Fruit fly (Drosophila melanogaster) whole organism, embryonic: ENCODE measurements around the gene Spn28Dc.

Source experiments
- BEAF-32 ChIP-seq: fragments of 200-800 bp; sonication (Bioruptor generic); optimal IDR thresholded peaks from 3 replicates; lab custom pipeline; 2017; ENCODE audit warnings: missing biosample characterization, missing genetic modification characterization, mild to moderate bottlenecking, moderate library complexity, missing genetic modification reagents
- Bgb ChIP-seq: fragments of 200-800 bp; sonication (Bioruptor generic); IDR thresholded peaks from 2 replicates; pipeline ENCODE4 v1.3.6; 2022; ENCODE audit warnings: missing biosample characterization, missing genetic modification characterization; ENCODE audit not compliant: partially characterized antibody
- CG10147 ChIP-seq: fragments of 200-800 bp; sonication (Bioruptor generic); optimal IDR thresholded peaks from 2 replicates; lab custom pipeline; 2019; ENCODE audit warnings: missing biosample characterization, mild to moderate bottlenecking, missing genetic modification characterization, moderate library complexity
- CG1024 ChIP-seq: fragments of 200-800 bp; sonication (Bioruptor generic); IDR thresholded peaks from 2 replicates; pipeline ENCODE4 v1.3.6; 2022; ENCODE audit warnings: missing biosample characterization, missing genetic modification characterization
- CG10267 ChIP-seq: fragments of 200-800 bp; sonication (Bioruptor generic); optimal IDR thresholded peaks from 2 replicates; lab custom pipeline; 2018; ENCODE audit warnings: missing biosample characterization, mild to moderate bottlenecking, missing genetic modification characterization, moderate library complexity
- CG10366 ChIP-seq: fragments of 200-800 bp; sonication (Bioruptor generic); IDR thresholded peaks from 2 replicates; pipeline ENCODE4 v1.3.6; 2022; ENCODE audit warnings: missing biosample characterization, missing genetic modification characterization
- CG10979 ChIP-seq: fragments of 200-800 bp; sonication (Bioruptor generic); optimal IDR thresholded peaks from 2 replicates; lab custom pipeline; 2018; ENCODE audit warnings: missing biosample characterization, mild to moderate bottlenecking, missing genetic modification characterization, moderate library complexity
- CG11085 ChIP-seq: fragments of 200-800 bp; sonication (Bioruptor generic); IDR thresholded peaks from 2 replicates; pipeline ENCODE4 v1.3.6; 2022; ENCODE audit warnings: missing biosample characterization, missing genetic modification characterization
- CG12236 ChIP-seq: fragments of 200-800 bp; sonication (Bioruptor generic); optimal IDR thresholded peaks from 2 replicates; lab custom pipeline; 2016; ENCODE audit warnings: missing biosample characterization, missing genetic modification characterization
- CG12769 ChIP-seq: fragments of 200-800 bp; sonication (Bioruptor generic); optimal IDR thresholded peaks from 2 replicates; lab custom pipeline; 2019; ENCODE audit warnings: missing biosample characterization, mild to moderate bottlenecking, missing genetic modification characterization, moderate library complexity
- CG15073 ChIP-seq: fragments of 200-800 bp; sonication (Bioruptor generic); optimal IDR thresholded peaks from 2 replicates; lab custom pipeline; 2016; ENCODE audit warnings: missing biosample characterization, missing genetic modification characterization
- CG1529 ChIP-seq: fragments of 200-800 bp; sonication (Bioruptor generic); optimal IDR thresholded peaks from 3 replicates; lab custom pipeline; 2018; ENCODE audit warnings: missing biosample characterization, missing genetic modification characterization
- CG15514 ChIP-seq: fragments of 200-800 bp; sonication (Bioruptor generic); optimal IDR thresholded peaks from 3 replicates; lab custom pipeline; 2017; ENCODE audit warnings: missing biosample characterization, missing genetic modification characterization, mild to moderate bottlenecking, moderate library complexity, missing genetic modification reagents
- CG1602 ChIP-seq: fragments of 200-800 bp; sonication (Bioruptor generic); optimal IDR thresholded peaks from 3 replicates; lab custom pipeline; 2016; ENCODE audit warnings: missing biosample characterization, missing genetic modification characterization
- CG2120 ChIP-seq: fragments of 200-800 bp; sonication (Bioruptor generic); optimal IDR thresholded peaks from 3 replicates; lab custom pipeline; 2016; ENCODE audit warnings: missing biosample characterization, missing genetic modification characterization
- CG34376 ChIP-seq: fragments of 200-800 bp; sonication (Bioruptor generic); optimal IDR thresholded peaks from 2 replicates; lab custom pipeline; 2018; ENCODE audit warnings: missing biosample characterization, mild to moderate bottlenecking, missing genetic modification characterization
- CG34422 ChIP-seq: fragments of 200-800 bp; sonication (Bioruptor generic); IDR thresholded peaks from 3 replicates; pipeline ENCODE4 v1.3.6; 2022; ENCODE audit warnings: missing biosample characterization, missing genetic modification characterization
- CG43689 ChIP-seq: fragments of 200-800 bp; sonication (Bioruptor generic); IDR thresholded peaks from 2 replicates; pipeline ENCODE4 v1.3.6; 2022; ENCODE audit warnings: missing biosample characterization, missing genetic modification characterization
- CG6175 ChIP-seq: fragments of 200-800 bp; sonication (Bioruptor generic); IDR thresholded peaks from 3 replicates; pipeline ENCODE4 v1.3.6; 2022; ENCODE audit warnings: missing biosample characterization, missing genetic modification characterization
- CG8089 ChIP-seq: fragments of 200-800 bp; sonication (Bioruptor generic); optimal IDR thresholded peaks from 3 replicates; lab custom pipeline; 2016; ENCODE audit warnings: missing biosample characterization, missing genetic modification characterization
- CG8388 ChIP-seq: fragments of 200-800 bp; sonication (Bioruptor generic); optimal IDR thresholded peaks from 2 replicates; lab custom pipeline; 2019; ENCODE audit warnings: missing biosample characterization, mild to moderate bottlenecking, missing genetic modification characterization, moderate library complexity
- CG8944 ChIP-seq: fragments of 200-800 bp; sonication (Bioruptor generic); optimal IDR thresholded peaks from 3 replicates; lab custom pipeline; 2016; ENCODE audit warnings: missing biosample characterization, missing genetic modification characterization
- CG9797 ChIP-seq: fragments of 200-800 bp; sonication (Bioruptor generic); optimal IDR thresholded peaks from 3 replicates; lab custom pipeline; 2018; ENCODE audit warnings: missing biosample characterization, mild to moderate bottlenecking, missing genetic modification characterization
- E2f2 ChIP-seq: fragments of 200-800 bp; sonication (Bioruptor generic); IDR thresholded peaks from 2 replicates; pipeline ENCODE4 v1.3.6; 2022; ENCODE audit warnings: missing biosample characterization, missing genetic modification characterization
- Elba2 ChIP-seq: fragments of 200-800 bp; sonication (Bioruptor generic); optimal IDR thresholded peaks from 3 replicates; lab custom pipeline; 2016; ENCODE audit warnings: missing biosample characterization, missing genetic modification characterization
- GATAe ChIP-seq: fragments of 200-800 bp; sonication (Bioruptor generic); conservative IDR thresholded peaks from 2 replicates; pipeline ENCODE4 v1.3.6; 2022; ENCODE audit warnings: missing biosample characterization, missing genetic modification characterization
- HmgD ChIP-seq: fragments of 200-800 bp; sonication (Bioruptor generic); optimal IDR thresholded peaks from 3 replicates; lab custom pipeline; 2016; ENCODE audit warnings: missing biosample characterization, missing genetic modification characterization
- MTF-1 ChIP-seq: fragments of 200-800 bp; sonication (Bioruptor generic); optimal IDR thresholded peaks from 2 replicates; lab custom pipeline; 2018; ENCODE audit warnings: missing biosample characterization, mild to moderate bottlenecking, missing genetic modification characterization, borderline replicate concordance
- Med ChIP-seq: fragments of 200-800 bp; sonication (Bioruptor generic); peaks from one replicate; lab custom pipeline; 2016; ENCODE audit warnings: missing biosample characterization, missing genetic modification characterization, mild to moderate bottlenecking, inconsistent platforms, moderate library complexity
- NC2β ChIP-seq: fragments of 200-800 bp; sonication (Bioruptor generic); optimal IDR thresholded peaks from 2 replicates; lab custom pipeline; 2016; ENCODE audit warnings: missing biosample characterization, missing genetic modification characterization
- Neu2 ChIP-seq: fragments of 200-800 bp; sonication (Bioruptor generic); optimal IDR thresholded peaks from 3 replicates; lab custom pipeline; 2016; ENCODE audit warnings: missing biosample characterization, missing genetic modification characterization, borderline replicate concordance
- Oaz ChIP-seq: fragments of 200-800 bp; sonication (Bioruptor generic); IDR thresholded peaks from 2 replicates; pipeline ENCODE4 v1.3.6; 2022; ENCODE audit warnings: missing biosample characterization, missing genetic modification characterization
- Xbp1 ChIP-seq: fragments of 200-800 bp; sonication (Bioruptor generic); optimal IDR thresholded peaks from 3 replicates; lab custom pipeline; 2016; ENCODE audit warnings: missing biosample characterization, mild to moderate bottlenecking, missing genetic modification characterization
- ash1 ChIP-seq: fragments of 200-800 bp; sonication (Bioruptor generic); optimal IDR thresholded peaks from 2 replicates; lab custom pipeline; 2018; ENCODE audit warnings: missing biosample characterization, mild to moderate bottlenecking, missing genetic modification characterization
- btn ChIP-seq: fragments of 200-800 bp; sonication (Bioruptor generic); optimal IDR thresholded peaks from 2 replicates; lab custom pipeline; 2016; ENCODE audit warnings: missing biosample characterization, missing genetic modification characterization
- chinmo ChIP-seq: fragments of 200-800 bp; sonication (Bioruptor generic); IDR thresholded peaks from 4 replicates; pipeline ENCODE4 v1.3.6; 2022; ENCODE audit warnings: missing biosample characterization, missing genetic modification characterization; ENCODE audit not compliant: partially characterized antibody
- corto ChIP-seq: fragments of 200-800 bp; sonication (Bioruptor generic); optimal IDR thresholded peaks from 2 replicates; lab custom pipeline; 2016; ENCODE audit warnings: missing biosample characterization, mild to moderate bottlenecking, missing genetic modification characterization, moderate library complexity
- da ChIP-seq: fragments of 200-800 bp; sonication (Bioruptor generic); optimal IDR thresholded peaks from 2 replicates; lab custom pipeline; 2016; ENCODE audit warnings: missing biosample characterization, missing genetic modification characterization
- dm ChIP-seq: fragments of 200-800 bp; sonication (Bioruptor generic); optimal IDR thresholded peaks from 3 replicates; lab custom pipeline; 2016; ENCODE audit warnings: missing biosample characterization, missing genetic modification characterization
- exex ChIP-seq: fragments of 200-800 bp; sonication (Bioruptor generic); optimal IDR thresholded peaks from 4 replicates; lab custom pipeline; 2018; ENCODE audit warnings: missing biosample characterization, mild to moderate bottlenecking, missing genetic modification characterization, moderate library complexity
- eyg ChIP-seq: fragments of 200-800 bp; sonication (Bioruptor generic); optimal IDR thresholded peaks from 3 replicates; lab custom pipeline; 2016; ENCODE audit warnings: missing biosample characterization, missing genetic modification characterization
- h ChIP-seq: fragments of >200 bp; optimal IDR thresholded peaks from 2 replicates; lab custom pipeline; 2017
- ind ChIP-seq: fragments of 200-800 bp; sonication (Bioruptor generic); optimal IDR thresholded peaks from 3 replicates; lab custom pipeline; 2016; ENCODE audit warnings: missing biosample characterization, missing genetic modification characterization
- knrl ChIP-seq: fragments of 200-800 bp; sonication (Bioruptor generic); IDR thresholded peaks from 3 replicates; pipeline ENCODE4 v1.3.6; 2022; ENCODE audit warnings: missing biosample characterization, missing genetic modification characterization; ENCODE audit not compliant: partially characterized antibody
- pros ChIP-seq: fragments of 200-800 bp; sonication (Bioruptor generic); optimal IDR thresholded peaks from 3 replicates; lab custom pipeline; 2019; ENCODE audit warnings: missing biosample characterization, mild to moderate bottlenecking, missing genetic modification characterization, moderate library complexity
- so ChIP-seq: fragments of 200-800 bp; sonication (Bioruptor generic); IDR thresholded peaks from 3 replicates; pipeline ENCODE4 v1.3.6; 2022; ENCODE audit warnings: missing biosample characterization, missing genetic modification characterization
- sqz ChIP-seq: fragments of 200-800 bp; sonication (Bioruptor generic); optimal IDR thresholded peaks from 3 replicates; lab custom pipeline; 2018; ENCODE audit warnings: missing biosample characterization, mild to moderate bottlenecking, missing genetic modification characterization
- stwl ChIP-seq: fragments of 200-800 bp; sonication (Bioruptor generic); optimal IDR thresholded peaks from 3 replicates; lab custom pipeline; 2018; ENCODE audit warnings: missing biosample characterization, mild to moderate bottlenecking, missing genetic modification characterization, moderate library complexity
- tap ChIP-seq: fragments of 200-800 bp; optimal IDR thresholded peaks from 3 replicates; lab custom pipeline; 2019; ENCODE audit warnings: missing biosample characterization, mild to moderate bottlenecking, missing genetic modification characterization, moderate library complexity
- tna ChIP-seq: fragments of 200-800 bp; sonication (Bioruptor generic); IDR thresholded peaks from 2 replicates; pipeline ENCODE4 v1.3.6; 2022; ENCODE audit warnings: missing biosample characterization, missing genetic modification characterization; ENCODE audit not compliant: partially characterized antibody
- trh ChIP-seq: fragments of 200-800 bp; sonication (Bioruptor generic); optimal IDR thresholded peaks from 2 replicates; lab custom pipeline; 2016; ENCODE audit warnings: missing biosample characterization, missing genetic modification characterization
- tx ChIP-seq: fragments of 200-800 bp; sonication (Bioruptor generic); optimal IDR thresholded peaks from 2 replicates; lab custom pipeline; 2016; ENCODE audit warnings: missing biosample characterization, missing genetic modification characterization

Gene Spn28Dc

DNA sequence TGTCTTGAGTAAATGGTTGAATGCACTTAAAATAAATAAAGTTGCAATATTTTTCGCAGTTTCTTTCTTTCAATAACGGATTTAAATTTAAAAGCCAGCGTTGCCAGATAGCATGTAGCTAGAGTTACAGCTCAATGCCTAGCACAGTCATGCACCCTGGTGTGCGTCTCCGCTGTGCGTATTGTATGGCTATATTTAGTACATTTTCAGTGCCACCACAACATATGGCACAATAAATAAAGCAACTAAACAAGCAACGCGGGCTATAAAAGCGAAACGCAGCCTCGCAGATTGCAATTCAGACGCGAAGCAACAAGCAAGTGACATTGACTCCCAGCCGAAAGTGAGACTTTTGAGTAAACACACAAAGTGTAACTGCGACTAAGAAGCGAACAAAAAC, 8.4 kb downstream of the Spn28Dc start, which contains the start of gene Sirup (continued):
- TF ChIP-seq Elba2 (GFP tag; lab: Kevin White, UChicago) = no peak
- TF ChIP-seq Oaz (GFP tag; lab: Robert Waterston, UW) = no peak
- TF ChIP-seq CG8388 = no peak
- no peak for TF ChIP-seq CG43689 (GFP tag; lab: Robert Waterston, UW)
- peak; percentile 58; the same call in 1 of the 3 replicates for TF ChIP-seq so (GFP tag; lab: Robert Waterston, UW)
- peak; percentile 49; the same call in 1 of the 4 replicates for TF ChIP-seq chinmo (GFP tag; lab: Robert Waterston, UW)
- TF ChIP-seq knrl = peak; percentile 47; the same call in 1 of the 3 replicates
- no peak for TF ChIP-seq da (GFP tag; lab: Kevin White, UChicago)
- peak; percentile 55; the same call in 1 of the 2 replicates for TF ChIP-seq Bgb (GFP tag; lab: Robert Waterston, UW)
- TF ChIP-seq Neu2 = no peak
- peak; percentile 94 for TF ChIP-seq E2f2 (GFP tag; lab: Robert Waterston, UW)
- TF ChIP-seq CG9797 = peak; percentile 50
- TF ChIP-seq CG8944 (GFP tag; lab: Kevin White, UChicago) = no peak
- no peak for TF ChIP-seq CG15073 (GFP tag; lab: Kevin White, UChicago)
- TF ChIP-seq tna (GFP tag; lab: Robert Waterston, UW) = peak; percentile 54; the same call in 1 of the 2 replicates
- peak; percentile 45 for TF ChIP-seq BEAF-32 (GFP tag; lab: Kevin White, UChicago)
- TF ChIP-seq CG10147 (GFP tag; lab: Kevin White, UChicago) = no peak
- TF ChIP-seq MTF-1 = no peak
- no peak for TF ChIP-seq CG1529
- TF ChIP-seq CG1024 = 0 out of 2 replicates have a peak, but pooled peaks have one; percentile 9
- peak; percentile 14 for TF ChIP-seq tx
- peak; percentile 18 for TF ChIP-seq NC2β (GFP tag; lab: Kevin White, UChicago)
- TF ChIP-seq CG1602 (GFP tag; lab: Kevin White, UChicago) = no peak
- TF ChIP-seq CG10366 (GFP tag; lab: Robert Waterston, UW) = no peak
- TF ChIP-seq HmgD (GFP tag; lab: Kevin White, UChicago) = no peak
- no peak for TF ChIP-seq tap (tag; lab: Kevin White, UChicago)
- TF ChIP-seq sqz (GFP tag; lab: Kevin White, UChicago) = no peak
- no peak for TF ChIP-seq eyg (GFP tag; lab: Kevin White, UChicago)
- TF ChIP-seq CG12236 (GFP tag; lab: Kevin White, UChicago) = no peak
- TF ChIP-seq Xbp1 = no peak
- TF ChIP-seq CG34422 (GFP tag; lab: Robert Waterston, UW) = peak; percentile 52; the same call in 1 of the 3 replicates
- TF ChIP-seq btn (GFP tag; lab: Kevin White, UChicago) = no peak

DNA sequence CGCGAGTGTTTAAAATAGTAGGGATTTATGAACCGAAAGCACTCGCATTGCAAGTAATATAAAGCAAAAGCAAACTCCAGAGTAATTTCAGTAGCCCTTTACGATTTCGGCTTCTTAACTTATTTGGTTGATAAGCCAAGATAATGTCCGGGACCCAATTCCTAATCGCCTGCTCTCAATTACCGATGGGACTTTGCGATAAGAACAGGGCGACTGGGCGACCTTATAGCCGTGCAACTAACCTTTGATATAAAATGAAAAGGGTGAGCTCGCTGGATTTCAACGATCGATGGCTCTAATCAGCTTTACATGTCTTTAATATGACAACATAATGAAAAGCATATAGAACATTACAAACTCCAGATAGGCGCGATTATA, 8.9 kb downstream of the Spn28Dc start, which contains the start of gene CG7227:
TSS of gene CG7227 (minus strand) at position 72 of the 378 bp plus-strand sequence.
- no peak for TF ChIP-seq CG10267 (tag; lab: Kevin White, UChicago)
- no peak for TF ChIP-seq ind (GFP tag; lab: Kevin White, UChicago)
- no peak for TF ChIP-seq CG1024
- TF ChIP-seq corto (GFP tag; lab: Kevin White, UChicago) = no peak
- peak; percentile 71 for TF ChIP-seq CG34376 (GFP tag; lab: Kevin White, UChicago)
- no peak for TF ChIP-seq CG11085 (GFP tag; lab: Robert Waterston, UW)
- peak; percentile 35 for TF ChIP-seq pros (GFP tag; lab: Kevin White, UChicago)
- 0 out of 2 replicates have a peak, but pooled peaks have one; percentile 11 for TF ChIP-seq GATAe (GFP tag; lab: Robert Waterston, UW)
- no peak for TF ChIP-seq ash1 (GFP tag; lab: Kevin White, UChicago)
- TF ChIP-seq Med (GFP tag; lab: Kevin White, UChicago) = peak; percentile 68
- TF ChIP-seq CG10979 = no peak
- peak; percentile 97 for TF ChIP-seq exex (tag; lab: Kevin White, UChicago)
- TF ChIP-seq sqz (GFP tag; lab: Kevin White, UChicago) = peak; percentile 7
- TF ChIP-seq CG15514 = no peak
- no peak for TF ChIP-seq CG2120
- no peak for TF ChIP-seq dm (GFP tag; lab: Kevin White, UChicago)
- TF ChIP-seq stwl (tag; lab: Kevin White, UChicago) = no peak
- no peak for TF ChIP-seq CG8089 (GFP tag; lab: Kevin White, UChicago)
- no peak for TF ChIP-seq h (lab: Kevin White, UChicago)
- TF ChIP-seq CG6175 = no peak
- peak; percentile 24 for TF ChIP-seq CG12769 (tag; lab: Kevin White, UChicago)
- TF ChIP-seq trh = no peak
